Fruit fly (Drosophila melanogaster): ENCODE measurements around the gene Regnase-1.

- TF ChIP-seq Myc (optimal IDR thresholded peaks at IDR 0.05) (no peak), dmrt93B (GFP tag; optimal IDR thresholded peaks at IDR 0.05) (no peak), foxo (GFP tag; optimal IDR thresholded peaks at IDR 0.05) (no peak), pan (optimal IDR thresholded peaks at IDR 0.05) (no peak), lola (GFP tag; optimal IDR thresholded peaks at IDR 0.05) (no peak), Jra (GFP tag; optimal IDR thresholded peaks at IDR 0.05) (no peak), Dfd (GFP tag; optimal IDR thresholded peaks at IDR 0.05) (no peak), Hr83 (GFP tag; optimal IDR thresholded peaks at IDR 0.05; ENCODE audit: poor library complexity, severe bottlenecking) (no peak)
Observed at dm6 chr3R:20058960-20059359, 23.1 kb upstream of the Regnase-1 start.

Data from whole organism, wandering third instar larva.